Fruit fly (Drosophila melanogaster) whole organism, adult: ENCODE results near the gene lok.

Source experiments
- CG11617 ChIP-seq: fragments of 200-800 bp; sonication (Bioruptor generic); optimal IDR thresholded peaks from 2 replicates; lab custom pipeline; 2017; ENCODE audit warnings: mild to moderate bottlenecking, missing biosample characterization, missing genetic modification reagents, missing genetic modification characterization
- CG12768 ChIP-seq: fragments of 200-800 bp; sonication (Bioruptor generic); optimal IDR thresholded peaks from 2 replicates; lab custom pipeline; 2017; ENCODE audit warnings: missing biosample characterization, missing genetic modification characterization, mild to moderate bottlenecking, moderate library complexity, missing genetic modification reagents
- CG14711 ChIP-seq: fragments of 200-800 bp; sonication (Bioruptor generic); optimal IDR thresholded peaks from 2 replicates; lab custom pipeline; 2018; ENCODE audit warnings: missing biosample characterization, mild to moderate bottlenecking, missing genetic modification characterization, moderate library complexity
- CG1620 ChIP-seq: fragments of 200-800 bp; sonication (Bioruptor generic); optimal IDR thresholded peaks from 2 replicates; lab custom pipeline; 2016; ENCODE audit warnings: missing biosample characterization, missing genetic modification characterization
- CG33017 ChIP-seq: fragments of 200-800 bp; sonication (Bioruptor generic); optimal IDR thresholded peaks from 2 replicates; lab custom pipeline; 2018; ENCODE audit warnings: missing biosample characterization, mild to moderate bottlenecking, missing genetic modification characterization, moderate library complexity
- CG5204 ChIP-seq: fragments of 200-800 bp; sonication (Bioruptor generic); optimal IDR thresholded peaks from 2 replicates; lab custom pipeline; 2016; ENCODE audit warnings: missing biosample characterization, missing genetic modification characterization
- CG7045 ChIP-seq: fragments of 200-800 bp; sonication (Bioruptor generic); optimal IDR thresholded peaks from 2 replicates; lab custom pipeline; 2017; ENCODE audit warnings: missing biosample characterization, mild to moderate bottlenecking, missing genetic modification characterization
- CG7101 ChIP-seq: fragments of 200-800 bp; sonication (Bioruptor generic); optimal IDR thresholded peaks from 2 replicates; lab custom pipeline; 2018; ENCODE audit warnings: missing biosample characterization, mild to moderate bottlenecking, missing genetic modification characterization, moderate library complexity
- Clk ChIP-seq: fragments of 200-800 bp; sonication (Bioruptor generic); optimal IDR thresholded peaks from 2 replicates; lab custom pipeline; 2017; ENCODE audit warnings: missing biosample characterization, missing genetic modification characterization
- Crg-1 ChIP-seq: fragments of 200-800 bp; sonication (Bioruptor generic); optimal IDR thresholded peaks from 2 replicates; lab custom pipeline; 2016; ENCODE audit warnings: missing biosample characterization, missing genetic modification characterization
- Hr96 ChIP-seq: fragments of 200-800 bp; sonication (Bioruptor generic); optimal IDR thresholded peaks from 2 replicates; lab custom pipeline; 2016; ENCODE audit warnings: missing biosample characterization, missing genetic modification characterization
- Mnt ChIP-seq: fragments of 200-800 bp; sonication (Bioruptor generic); optimal IDR thresholded peaks from 2 replicates; lab custom pipeline; 2016; ENCODE audit warnings: missing biosample characterization, mild to moderate bottlenecking, missing genetic modification characterization
- bab1 ChIP-seq: fragments of 200-800 bp; sonication (Bioruptor generic); optimal IDR thresholded peaks from 3 replicates; lab custom pipeline; 2019; ENCODE audit warnings: missing biosample characterization, mild to moderate bottlenecking, missing genetic modification characterization, moderate library complexity
- cic ChIP-seq: fragments of 200-800 bp; sonication (Bioruptor generic); optimal IDR thresholded peaks from 2 replicates; lab custom pipeline; 2017; ENCODE audit warnings: missing biosample characterization, mild to moderate bottlenecking, missing genetic modification characterization, moderate library complexity
- cnc ChIP-seq, 2 experiments: fragments of >200 bp; optimal IDR thresholded peaks; 2 replicates each; lab custom pipeline; 2017
- kay ChIP-seq: fragments of 200-800 bp; sonication (Bioruptor generic); peaks from one replicate; lab custom pipeline; 2016; ENCODE audit warnings: missing biosample characterization, missing genetic modification characterization, borderline replicate concordance
- ovo ChIP-seq: fragments of 200-800 bp; sonication (Bioruptor generic); optimal IDR thresholded peaks from 2 replicates; lab custom pipeline; 2016; ENCODE audit warnings: missing biosample characterization, missing genetic modification characterization
- pad ChIP-seq: fragments of 200-800 bp; sonication (Bioruptor generic); optimal IDR thresholded peaks from 3 replicates; lab custom pipeline; 2017; ENCODE audit warnings: missing biosample characterization, missing genetic modification characterization, mild to moderate bottlenecking, moderate library complexity, missing genetic modification reagents
- tj ChIP-seq: fragments of 200-800 bp; sonication (Bioruptor generic); optimal IDR thresholded peaks from 3 replicates; lab custom pipeline; 2017; ENCODE audit warnings: missing biosample characterization, mild to moderate bottlenecking, missing genetic modification characterization, moderate library complexity
- toe ChIP-seq: fragments of 200-800 bp; sonication (Bioruptor generic); optimal IDR thresholded peaks from 2 replicates; lab custom pipeline; 2016; ENCODE audit warnings: missing biosample characterization, missing genetic modification characterization

lok gene

dm6 chr2L:20069158-20070016 lies 8.2 kb downstream of the lok start:
- TF ChIP-seq CG33017, result no peak
- no peak for TF ChIP-seq Mnt
- no peak for TF ChIP-seq cic (GFP tag; lab: Kevin White, UChicago)
- no peak for TF ChIP-seq tj
- TF ChIP-seq kay (GFP tag; lab: Kevin White, UChicago), result peak; percentile 43

dm6 chr2L:20072095-20072494 lies 10.9 kb downstream of the lok start, which contains the start of gene CG10730:
Gene CG10730, minus strand, starts transcription at chr2L:20072195.
- no peak for TF ChIP-seq CG7101 (tag; lab: Kevin White, UChicago)
- TF ChIP-seq CG11617 (GFP tag; lab: Kevin White, UChicago), result no peak
- TF ChIP-seq cic (GFP tag; lab: Kevin White, UChicago), result no peak
- no peak for TF ChIP-seq toe (GFP tag; lab: Kevin White, UChicago)
- TF ChIP-seq ovo (GFP tag; lab: Kevin White, UChicago), result no peak
- no peak for TF ChIP-seq CG12768

- TF ChIP-seq pad (GFP tag; lab: Kevin White, UChicago), result no peak
- no peak for TF ChIP-seq cnc (optimal IDR thresholded peaks at IDR 0.05; lab: Kevin White, UChicago)
- TF ChIP-seq CG11617 (GFP tag; lab: Kevin White, UChicago), result no peak
- TF ChIP-seq CG1620 (GFP tag; lab: Kevin White, UChicago), result no peak
- no peak for TF ChIP-seq CG33017
- TF ChIP-seq Clk, result no peak
- no peak for TF ChIP-seq ovo (GFP tag; lab: Kevin White, UChicago)
- TF ChIP-seq CG5204 (GFP tag; lab: Kevin White, UChicago), result no peak
- no peak for TF ChIP-seq Crg-1 (GFP tag; lab: Kevin White, UChicago)
- no peak for TF ChIP-seq Hr96
- no peak for TF ChIP-seq kay (GFP tag; lab: Kevin White, UChicago)
- no peak for TF ChIP-seq cic (GFP tag; lab: Kevin White, UChicago)
- no peak for TF ChIP-seq CG12768
- no peak for TF ChIP-seq tj
- no peak for TF ChIP-seq toe (GFP tag; lab: Kevin White, UChicago)
- TF ChIP-seq CG7101 (tag; lab: Kevin White, UChicago), result no peak
- no peak for TF ChIP-seq CG7045 (GFP tag; lab: Kevin White, UChicago)
- TF ChIP-seq Mnt, result no peak
These were observed 13.2 kb downstream of the lok start for dm6 chr2L:20074388-20074787.

- peak; percentile 48 for TF ChIP-seq CG11617 (GFP tag; lab: Kevin White, UChicago)
- peak; percentile 53 for TF ChIP-seq Hr96
- peak; percentile 71 for TF ChIP-seq CG7045 (GFP tag; lab: Kevin White, UChicago)
- peak; percentile 82 for TF ChIP-seq bab1 (GFP tag; lab: Kevin White, UChicago)
- no peak for TF ChIP-seq pad (GFP tag; lab: Kevin White, UChicago)
- TF ChIP-seq CG33017, result peak; percentile 52
- TF ChIP-seq CG1620 (GFP tag; lab: Kevin White, UChicago), result peak; percentile 55
- TF ChIP-seq toe (GFP tag; lab: Kevin White, UChicago), result peak; percentile 77
- TF ChIP-seq Mnt, result peak; percentile 62
- TF ChIP-seq ovo (GFP tag; lab: Kevin White, UChicago), result no peak
- peak; percentile 69 for TF ChIP-seq CG7101 (tag; lab: Kevin White, UChicago)
- TF ChIP-seq cic (GFP tag; lab: Kevin White, UChicago), result no peak
- no peak for TF ChIP-seq cnc (optimal IDR thresholded peaks at IDR 0.05; lab: Kevin White, UChicago)
- no peak for TF ChIP-seq Clk
- TF ChIP-seq CG5204 (GFP tag; lab: Kevin White, UChicago), result no peak
- peak; percentile 33 for TF ChIP-seq Crg-1 (GFP tag; lab: Kevin White, UChicago)
- TF ChIP-seq tj, result peak; percentile 66
- TF ChIP-seq CG14711, result peak; percentile 13
These were observed 14.1 kb downstream of the lok start, which contains the start of the genes pr and neb for dm6 chr2L:20075234-20075803. Gene pr, minus strand, starts transcription at chr2L:20075458. Gene neb, plus strand, starts transcription at chr2L:20075757.

dm6 chr2L:20077423-20078401 lies 16.5 kb downstream of the lok start:
- no peak for TF ChIP-seq CG7101 (tag; lab: Kevin White, UChicago)
- TF ChIP-seq kay (GFP tag; lab: Kevin White, UChicago), result peak; percentile 95
- no peak for TF ChIP-seq CG7045 (GFP tag; lab: Kevin White, UChicago)

dm6 chr2L:20078880-20079279 lies 17.7 kb downstream of the lok start:
- peak; percentile 50 for TF ChIP-seq CG11617 (GFP tag; lab: Kevin White, UChicago)
- peak; percentile 60 for TF ChIP-seq Hr96
- no peak for TF ChIP-seq ovo (GFP tag; lab: Kevin White, UChicago)
- TF ChIP-seq CG7101 (tag; lab: Kevin White, UChicago), result peak; percentile 44
- TF ChIP-seq CG12768, result peak; percentile 14
- peak; percentile 8 for TF ChIP-seq Clk
- no peak for TF ChIP-seq CG5204 (GFP tag; lab: Kevin White, UChicago)
